Worm (Caenorhabditis elegans) whole organism, midembryonic: ENCODE measurements around the gene clec-166.

ENCODE experiments used
- T22C8.4 ChIP-seq: fragments of 200-800 bp; sonication (Bioruptor generic); IDR thresholded peaks from 2 replicates; pipeline ENCODE4 v1.3.6; 2022; ENCODE audit warnings: missing genetic modification characterization, missing compliant biosample characterization
- cog-1 ChIP-seq: sonication (generic microtip); optimal IDR thresholded peaks from 2 replicates; lab custom pipeline; 2016; ENCODE audit warnings: missing genetic modification characterization, missing compliant biosample characterization
- flt-1 ChIP-seq: fragments of 200-800 bp; sonication (Bioruptor generic); IDR thresholded peaks from 2 replicates; pipeline ENCODE4 v1.3.6; 2022; ENCODE audit warnings: missing genetic modification characterization, missing compliant biosample characterization
- klf-2 ChIP-seq: fragments of 200-800 bp; sonication (Bioruptor generic); conservative IDR thresholded peaks from 2 replicates; pipeline ENCODE4 v1.3.6; 2022; ENCODE audit warnings: missing genetic modification reagents, missing genetic modification characterization, missing compliant biosample characterization
- ref-1 ChIP-seq: fragments of 200-800 bp; sonication (Bioruptor generic); conservative IDR thresholded peaks from 2 replicates; pipeline ENCODE4 v1.3.6; 2022; ENCODE audit warnings: missing genetic modification reagents, missing genetic modification characterization, missing compliant biosample characterization
- tab-1 ChIP-seq: fragments of 200-800 bp; sonication (Bioruptor generic); IDR thresholded peaks from 2 replicates; pipeline ENCODE4 v1.3.6; 2022; ENCODE audit warnings: missing genetic modification characterization, missing compliant biosample characterization
- ztf-23 ChIP-seq: fragments of 200-800 bp; sonication (Bioruptor generic); IDR thresholded peaks from 2 replicates; pipeline ENCODE4 v1.3.6; 2022; ENCODE audit warnings: missing genetic modification reagents, missing genetic modification characterization, missing compliant biosample characterization

DNA sequence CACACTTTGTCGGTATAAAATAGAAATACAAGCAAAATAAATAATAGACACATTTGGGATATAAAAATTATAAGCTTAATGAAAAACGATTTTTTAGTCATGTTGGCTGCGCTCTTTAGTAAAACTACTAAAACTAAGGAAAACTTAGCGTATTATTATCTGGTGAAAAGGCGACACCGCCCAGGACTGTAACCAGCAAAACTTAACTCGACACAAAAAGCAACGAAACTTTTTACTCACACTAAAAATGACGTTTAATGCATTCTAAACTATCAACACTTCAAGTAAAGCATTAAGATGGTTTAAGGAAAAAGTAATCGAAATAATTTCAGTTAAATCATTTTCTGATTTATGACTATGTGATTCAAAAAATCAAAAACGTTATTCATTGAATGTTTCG, 4.5 kb upstream of the clec-166 start, which contains the start of gene clec-167:
- TF ChIP-seq T22C8.4 (GFP tag; lab: Robert Waterston, UW) (no peak), tab-1 (GFP tag; lab: Robert Waterston, UW) (no peak), ztf-23 (GFP tag; lab: Robert Waterston, UW) (no peak), klf-2 (GFP tag; lab: Robert Waterston, UW) (no peak), cog-1 (tag; lab: Kevin White, UChicago) (no peak), flt-1 (GFP tag; lab: Robert Waterston, UW) (no peak), ref-1 (GFP tag; lab: Robert Waterston, UW) (no peak)
